Worm (Caenorhabditis elegans): Measurements from ENCODE around the gene srv-4.

DNA sequence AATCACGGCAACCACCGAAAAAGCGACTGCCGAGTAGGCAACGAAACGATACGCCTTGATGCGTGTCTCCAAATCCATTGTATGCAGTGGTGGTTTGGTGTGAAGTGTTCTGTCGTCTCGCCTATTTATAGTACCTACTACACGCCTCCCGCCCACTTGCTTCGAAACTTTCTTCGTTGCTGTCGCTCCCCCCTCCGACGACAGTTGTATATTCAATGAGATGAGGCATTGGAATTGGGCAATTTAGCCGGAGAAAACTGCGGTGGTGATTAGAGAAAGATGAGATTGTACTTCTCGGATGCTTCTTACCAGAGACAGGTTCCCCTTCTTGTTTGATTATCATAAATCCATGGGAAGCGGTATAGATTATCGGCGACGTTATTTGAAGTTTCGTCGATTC is 43.7 kb downstream of the srv-4 start, which contains the start of gene col-34:
- TF ChIP-seq daf-12 (tag; optimal IDR thresholded peaks at IDR 0.05) (no peak), dmd-8 (GFP tag; IDR thresholded peaks at IDR 0.05) (no peak), ceh-28 (tag; optimal IDR thresholded peaks at IDR 0.05) (no peak)
